Fruit fly (Drosophila melanogaster) whole organism, adult: ENCODE measurements around the gene Piezo.

Source experiments
- CG11617 ChIP-seq: fragments of 200-800 bp; sonication (Bioruptor generic); optimal IDR thresholded peaks from 2 replicates; lab custom pipeline; 2017; ENCODE audit warnings: mild to moderate bottlenecking, missing biosample characterization, missing genetic modification reagents, missing genetic modification characterization
- CG12768 ChIP-seq: fragments of 200-800 bp; sonication (Bioruptor generic); optimal IDR thresholded peaks from 2 replicates; lab custom pipeline; 2017; ENCODE audit warnings: missing biosample characterization, missing genetic modification characterization, mild to moderate bottlenecking, moderate library complexity, missing genetic modification reagents
- CG14711 ChIP-seq: fragments of 200-800 bp; sonication (Bioruptor generic); optimal IDR thresholded peaks from 2 replicates; lab custom pipeline; 2018; ENCODE audit warnings: missing biosample characterization, mild to moderate bottlenecking, missing genetic modification characterization, moderate library complexity
- CG1620 ChIP-seq: fragments of 200-800 bp; sonication (Bioruptor generic); optimal IDR thresholded peaks from 2 replicates; lab custom pipeline; 2016; ENCODE audit warnings: missing biosample characterization, missing genetic modification characterization
- CG33017 ChIP-seq: fragments of 200-800 bp; sonication (Bioruptor generic); optimal IDR thresholded peaks from 2 replicates; lab custom pipeline; 2018; ENCODE audit warnings: missing biosample characterization, mild to moderate bottlenecking, missing genetic modification characterization, moderate library complexity
- CG5204 ChIP-seq: fragments of 200-800 bp; sonication (Bioruptor generic); optimal IDR thresholded peaks from 2 replicates; lab custom pipeline; 2016; ENCODE audit warnings: missing biosample characterization, missing genetic modification characterization
- CG7045 ChIP-seq: fragments of 200-800 bp; sonication (Bioruptor generic); optimal IDR thresholded peaks from 2 replicates; lab custom pipeline; 2017; ENCODE audit warnings: missing biosample characterization, mild to moderate bottlenecking, missing genetic modification characterization
- CG7101 ChIP-seq: fragments of 200-800 bp; sonication (Bioruptor generic); optimal IDR thresholded peaks from 2 replicates; lab custom pipeline; 2018; ENCODE audit warnings: missing biosample characterization, mild to moderate bottlenecking, missing genetic modification characterization, moderate library complexity
- Clk ChIP-seq: fragments of 200-800 bp; sonication (Bioruptor generic); optimal IDR thresholded peaks from 2 replicates; lab custom pipeline; 2017; ENCODE audit warnings: missing biosample characterization, missing genetic modification characterization
- Crg-1 ChIP-seq: fragments of 200-800 bp; sonication (Bioruptor generic); optimal IDR thresholded peaks from 2 replicates; lab custom pipeline; 2016; ENCODE audit warnings: missing biosample characterization, missing genetic modification characterization
- Hr96 ChIP-seq: fragments of 200-800 bp; sonication (Bioruptor generic); optimal IDR thresholded peaks from 2 replicates; lab custom pipeline; 2016; ENCODE audit warnings: missing biosample characterization, missing genetic modification characterization
- Mnt ChIP-seq: fragments of 200-800 bp; sonication (Bioruptor generic); optimal IDR thresholded peaks from 2 replicates; lab custom pipeline; 2016; ENCODE audit warnings: missing biosample characterization, mild to moderate bottlenecking, missing genetic modification characterization
- bab1 ChIP-seq: fragments of 200-800 bp; sonication (Bioruptor generic); optimal IDR thresholded peaks from 3 replicates; lab custom pipeline; 2019; ENCODE audit warnings: missing biosample characterization, mild to moderate bottlenecking, missing genetic modification characterization, moderate library complexity
- cic ChIP-seq: fragments of 200-800 bp; sonication (Bioruptor generic); optimal IDR thresholded peaks from 2 replicates; lab custom pipeline; 2017; ENCODE audit warnings: missing biosample characterization, mild to moderate bottlenecking, missing genetic modification characterization, moderate library complexity
- cnc ChIP-seq, 2 experiments: fragments of >200 bp; optimal IDR thresholded peaks; 2 replicates each; lab custom pipeline; 2017
- kay ChIP-seq: fragments of 200-800 bp; sonication (Bioruptor generic); peaks from one replicate; lab custom pipeline; 2016; ENCODE audit warnings: missing biosample characterization, missing genetic modification characterization, borderline replicate concordance
- ovo ChIP-seq: fragments of 200-800 bp; sonication (Bioruptor generic); optimal IDR thresholded peaks from 2 replicates; lab custom pipeline; 2016; ENCODE audit warnings: missing biosample characterization, missing genetic modification characterization
- pad ChIP-seq: fragments of 200-800 bp; sonication (Bioruptor generic); optimal IDR thresholded peaks from 3 replicates; lab custom pipeline; 2017; ENCODE audit warnings: missing biosample characterization, missing genetic modification characterization, mild to moderate bottlenecking, moderate library complexity, missing genetic modification reagents
- tj ChIP-seq: fragments of 200-800 bp; sonication (Bioruptor generic); optimal IDR thresholded peaks from 3 replicates; lab custom pipeline; 2017; ENCODE audit warnings: missing biosample characterization, mild to moderate bottlenecking, missing genetic modification characterization, moderate library complexity
- toe ChIP-seq: fragments of 200-800 bp; sonication (Bioruptor generic); optimal IDR thresholded peaks from 2 replicates; lab custom pipeline; 2016; ENCODE audit warnings: missing biosample characterization, missing genetic modification characterization

Gene Piezo

dm6 chr2L:8202569-8202968, 39.7 kb downstream of the Piezo start:
- TF ChIP-seq cic (GFP tag; lab: Kevin White, UChicago), result peak; percentile 97
- no peak for TF ChIP-seq CG7101 (tag; lab: Kevin White, UChicago)
- peak; percentile 91 for TF ChIP-seq CG12768
- no peak for TF ChIP-seq toe (GFP tag; lab: Kevin White, UChicago)
- peak; percentile 20 for TF ChIP-seq CG33017 (tag; lab: Kevin White, UChicago)

- no peak for TF ChIP-seq Hr96 (GFP tag; lab: Kevin White, UChicago)
- peak; percentile 62 for TF ChIP-seq CG33017 (tag; lab: Kevin White, UChicago)
Measured at dm6 chr2L:8203748-8204147, 40.9 kb downstream of the Piezo start.

dm6 chr2L:8204366-8204765, 41.5 kb downstream of the Piezo start:
- TF ChIP-seq CG14711, result no peak
- no peak for TF ChIP-seq ovo (GFP tag; lab: Kevin White, UChicago)
- TF ChIP-seq CG12768, result peak; percentile 60
- no peak for TF ChIP-seq CG5204
- TF ChIP-seq bab1 (GFP tag; lab: Kevin White, UChicago), result no peak
- no peak for TF ChIP-seq CG7101 (tag; lab: Kevin White, UChicago)
- TF ChIP-seq CG11617 (GFP tag; lab: Kevin White, UChicago), result no peak

dm6 chr2L:8204996-8205567, 42.2 kb downstream of the Piezo start, which contains the start of gene SLC5A11:
TSS of gene SLC5A11 (minus strand) at chr2L:8205132.
- TF ChIP-seq CG12768 (peak; percentile 96), cnc (optimal IDR thresholded peaks at IDR 0.05; lab: Kevin White, UChicago) (no peak), CG11617 (GFP tag; lab: Kevin White, UChicago) (peak; percentile 96), bab1 (GFP tag; lab: Kevin White, UChicago) (peak; percentile 100), kay (GFP tag; lab: Kevin White, UChicago) (peak; percentile 58), Hr96 (GFP tag; lab: Kevin White, UChicago) (peak; percentile 97), pad (GFP tag; lab: Kevin White, UChicago) (peak; percentile 87), Clk (GFP tag; lab: Kevin White, UChicago) (peak; percentile 93), CG1620 (GFP tag; lab: Kevin White, UChicago) (peak; percentile 56), CG7101 (tag; lab: Kevin White, UChicago) (peak; percentile 96), CG5204 (peak; percentile 84), CG7045 (GFP tag; lab: Kevin White, UChicago) (peak; percentile 99), Mnt (GFP tag; lab: Kevin White, UChicago) (peak; percentile 77), ovo (GFP tag; lab: Kevin White, UChicago) (peak; percentile 83), CG33017 (tag; lab: Kevin White, UChicago) (peak; percentile 98), toe (GFP tag; lab: Kevin White, UChicago) (peak; percentile 96), CG14711 (peak; percentile 92), Crg-1 (peak; percentile 84), tj (GFP tag; lab: Kevin White, UChicago) (peak; percentile 75), cic (GFP tag; lab: Kevin White, UChicago) (peak; percentile 98)

dm6 chr2L:8205871-8206270, 43.0 kb downstream of the Piezo start, which contains the start of gene CG8419:
TSS of gene CG8419 (plus strand) at chr2L:8206171.
- TF ChIP-seq CG12768 (no peak), Clk (GFP tag; lab: Kevin White, UChicago) (no peak), Crg-1 (no peak), CG1620 (GFP tag; lab: Kevin White, UChicago) (no peak), cic (GFP tag; lab: Kevin White, UChicago) (no peak), bab1 (GFP tag; lab: Kevin White, UChicago) (no peak)

dm6 chr2L:8209362-8209761, 46.5 kb downstream of the Piezo start:
- no peak for TF ChIP-seq CG11617 (GFP tag; lab: Kevin White, UChicago)
- TF ChIP-seq CG12768, result no peak
- no peak for TF ChIP-seq CG1620 (GFP tag; lab: Kevin White, UChicago)
- no peak for TF ChIP-seq CG7045 (GFP tag; lab: Kevin White, UChicago)
- peak; percentile 88 for TF ChIP-seq kay (GFP tag; lab: Kevin White, UChicago)

- TF ChIP-seq CG11617 (GFP tag; lab: Kevin White, UChicago) (no peak), CG1620 (GFP tag; lab: Kevin White, UChicago) (no peak), cnc (optimal IDR thresholded peaks at IDR 0.05; lab: Kevin White, UChicago) (no peak), tj (GFP tag; lab: Kevin White, UChicago) (no peak), CG14711 (no peak), bab1 (GFP tag; lab: Kevin White, UChicago) (no peak), Mnt (GFP tag; lab: Kevin White, UChicago) (no peak), CG5204 (no peak), ovo (GFP tag; lab: Kevin White, UChicago) (no peak), CG7101 (tag; lab: Kevin White, UChicago) (no peak), kay (GFP tag; lab: Kevin White, UChicago) (no peak), CG12768 (no peak), Hr96 (GFP tag; lab: Kevin White, UChicago) (no peak), CG7045 (GFP tag; lab: Kevin White, UChicago) (no peak), cic (GFP tag; lab: Kevin White, UChicago) (no peak)
Measured at dm6 chr2L:8210468-8210867, 47.6 kb downstream of the Piezo start.
